Fruit fly (Drosophila melanogaster): Measurements from ENCODE around the gene bap.

dm6 chr3R:21407145-21407544 lies 18.5 kb downstream of the bap start, which contains the start of gene CheB93a:
- TF ChIP-seq lbe (GFP tag; optimal IDR thresholded peaks at IDR 0.05), result no peak
- no peak for TF ChIP-seq unc-4 (GFP tag; IDR thresholded peaks at IDR 0.05; ENCODE audit: partially characterized antibody)
- no peak for TF ChIP-seq Asciz (GFP tag; optimal IDR thresholded peaks at IDR 0.05)
